Worm (Caenorhabditis elegans) whole organism, L4/young adult: Measurements from ENCODE around the gene R12C12.7.

Experiments used
- dao-5 ChIP-seq: sonication (generic microtip); optimal IDR thresholded peaks from 2 replicates; lab custom pipeline; 2016; ENCODE audit warnings: missing genotype, missing genetic modification characterization, moderate library complexity, missing compliant biosample characterization
- him-1 ChIP-seq: sonication (generic microtip); optimal IDR thresholded peaks from 2 replicates; lab custom pipeline; 2016; ENCODE audit warnings: missing genotype, missing genetic modification reagents, missing genetic modification characterization, missing compliant biosample characterization

DNA sequence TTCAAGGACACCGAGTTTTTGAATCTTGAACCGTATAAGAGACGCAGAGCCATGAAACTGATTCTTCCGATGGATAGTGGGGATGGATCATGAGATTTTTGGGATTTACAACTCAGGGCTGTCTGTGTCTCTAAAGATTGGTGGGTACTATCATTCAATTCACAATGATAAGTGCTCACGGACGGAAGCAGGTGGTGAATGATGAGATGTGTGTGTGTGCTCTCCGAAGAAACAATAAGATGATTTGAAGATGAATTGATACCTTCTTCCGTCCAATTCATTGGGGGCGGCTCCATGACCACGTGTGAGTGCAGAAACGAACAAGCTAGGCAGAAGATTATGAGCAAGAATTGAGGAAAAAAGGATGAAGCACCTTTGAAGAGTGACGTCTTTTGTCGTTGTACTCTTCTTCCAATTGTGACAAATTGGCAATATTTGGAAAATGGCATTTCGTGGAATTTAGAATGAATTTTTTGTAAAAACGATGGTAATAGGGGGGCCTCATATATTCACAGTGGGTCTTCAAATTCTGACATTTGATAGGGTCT, 27.1 kb downstream of the R12C12.7 start:
- TF ChIP-seq dao-5 (no peak), him-1 (tag; lab: Kevin White, UChicago) (no peak)
